Fruit fly (Drosophila melanogaster) Kc167 (cell line): Measurements from ENCODE around the gene CG34456.

Experiments used
- Myc ChIP-seq: fragments of >200 bp; optimal IDR thresholded peaks from 2 replicates; lab custom pipeline; 2017; ENCODE audit warnings: missing external identifiers
- Sin3A ChIP-seq: fragments of >200 bp; optimal IDR thresholded peaks from 2 replicates; lab custom pipeline; 2018; ENCODE audit warnings: missing external identifiers
- h ChIP-seq: fragments of >200 bp; optimal IDR thresholded peaks from 3 replicates; lab custom pipeline; 2018; ENCODE audit warnings: missing external identifiers
- insv ChIP-seq: fragments of >200 bp; optimal IDR thresholded peaks from 3 replicates; lab custom pipeline; 2018; ENCODE audit warnings: missing external identifiers
- psq ChIP-seq: fragments of >200 bp; optimal IDR thresholded peaks from 2 replicates; lab custom pipeline; 2017; ENCODE audit warnings: missing external identifiers
- ttk ChIP-seq: sonication (Bioruptor generic); optimal IDR thresholded peaks from 2 replicates; lab custom pipeline; 2017; ENCODE audit warnings: missing external identifiers

CG34456 gene

DNA sequence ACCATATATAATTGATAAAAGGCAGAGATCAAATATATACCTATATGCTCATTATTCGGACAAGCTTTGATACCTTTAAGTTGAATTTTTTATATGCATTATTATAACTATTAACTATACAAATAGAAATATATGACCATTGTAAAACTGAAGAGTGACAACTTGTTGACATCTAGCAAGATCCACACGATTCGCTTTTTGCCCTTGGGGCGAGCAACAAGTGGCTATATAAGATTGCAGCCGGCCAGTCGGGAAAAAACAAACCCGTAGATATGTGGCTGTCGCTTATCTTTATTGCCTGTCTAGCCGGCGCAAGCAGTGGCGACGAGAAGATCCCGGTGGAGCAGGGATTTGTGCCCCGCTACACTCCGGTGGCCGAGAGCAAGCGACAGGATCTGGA is at the start of gene CG34456:
Gene CG34456, plus strand, starts transcription at position 215 of the 400 bp plus-strand sequence.
- TF ChIP-seq h: no peak
- TF ChIP-seq psq: no peak
- no peak for TF ChIP-seq Myc (lab: Kevin White, UChicago)
- no peak for TF ChIP-seq Sin3A
- no peak for TF ChIP-seq insv (lab: Kevin White, UChicago)
- no peak for TF ChIP-seq ttk

DNA sequence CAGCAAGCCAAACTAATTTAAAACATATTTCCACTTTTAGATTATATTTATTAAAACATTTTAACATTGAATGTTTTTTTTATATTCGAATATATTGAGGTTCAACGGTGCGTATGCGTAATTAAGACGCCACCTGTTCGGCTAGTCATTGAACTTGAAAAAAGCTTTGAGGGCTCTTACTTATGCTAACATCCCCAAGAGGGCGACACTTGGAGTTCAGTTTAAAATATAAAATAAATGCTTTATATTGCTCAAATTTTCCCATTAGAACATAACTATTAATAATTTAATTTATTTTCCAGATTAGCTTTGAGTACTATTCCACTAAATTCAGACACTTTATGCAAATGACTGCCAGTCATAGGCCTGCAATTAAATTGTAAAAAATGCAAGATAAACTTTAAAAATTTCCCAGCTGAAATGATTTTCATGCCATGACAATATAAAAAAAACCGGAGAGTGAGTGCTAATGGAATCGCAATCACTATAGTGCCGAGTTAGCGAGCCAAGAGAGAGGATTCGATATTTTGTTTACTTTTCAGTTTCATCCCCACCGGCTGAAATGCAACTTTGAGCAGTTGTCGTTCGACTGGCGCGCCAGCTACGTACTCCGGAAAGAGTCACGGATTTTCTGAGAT is 28.0 kb upstream of the CG34456 start, which contains the start of gene PGRP-LA:
Gene PGRP-LA, plus strand, starts transcription at position 588 of the 638 bp plus-strand sequence.
- TF ChIP-seq h (no peak), psq (no peak), ttk (no peak), Sin3A (no peak), insv (lab: Kevin White, UChicago) (no peak), Myc (lab: Kevin White, UChicago) (no peak)

DNA sequence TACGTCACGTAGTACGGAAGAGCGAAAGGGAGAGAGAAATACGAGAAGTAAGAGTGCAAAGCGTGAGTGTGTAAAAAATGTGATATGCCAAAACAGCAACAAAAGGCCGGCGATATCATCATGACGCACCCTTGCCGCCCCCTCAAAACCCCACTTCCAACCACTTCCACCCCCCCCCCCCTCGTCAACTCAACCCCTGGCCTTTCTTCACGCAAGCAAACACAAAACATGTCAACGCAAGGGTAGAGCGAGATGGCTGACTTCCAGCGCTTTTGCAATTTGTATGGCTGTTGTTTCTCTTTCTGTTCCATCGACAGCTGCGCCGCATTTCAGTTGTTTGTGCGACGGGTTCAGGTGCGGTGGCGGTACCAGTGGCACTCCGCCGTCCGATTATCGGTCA is 26.2 kb upstream of the CG34456 start:
- TF ChIP-seq psq (no peak), Myc (lab: Kevin White, UChicago) (no peak), ttk (no peak), insv (lab: Kevin White, UChicago) (no peak)

dm6 chr3L:9337942-9338468 is 23.9 kb upstream of the CG34456 start:
- TF ChIP-seq psq: no peak
- no peak for TF ChIP-seq h
- no peak for TF ChIP-seq Sin3A
- no peak for TF ChIP-seq Myc (lab: Kevin White, UChicago)
- no peak for TF ChIP-seq ttk
- TF ChIP-seq insv (lab: Kevin White, UChicago): no peak

DNA sequence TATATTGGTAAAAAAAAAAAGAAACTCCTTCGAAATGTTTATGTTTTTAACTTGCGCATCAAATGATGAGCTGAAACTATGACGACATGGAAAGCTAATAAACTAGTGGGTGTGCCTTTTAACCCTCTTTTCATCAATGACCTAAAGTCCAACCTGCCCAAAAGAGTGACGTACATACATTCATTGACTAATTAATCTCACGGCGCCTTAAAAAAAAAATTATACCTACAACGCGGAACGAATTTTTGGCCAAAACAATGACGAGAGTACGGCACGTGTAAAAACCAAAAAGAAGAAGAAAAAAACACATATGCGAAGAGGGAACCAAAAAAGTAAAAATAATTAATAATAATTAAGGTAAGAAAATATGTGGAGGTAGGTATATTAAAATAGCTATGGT is 23.4 kb upstream of the CG34456 start, which contains the start of gene PGRP-LC:
Gene PGRP-LC, plus strand, starts transcription at position 301 of the 400 bp plus-strand sequence.
- no peak for TF ChIP-seq Sin3A
- no peak for TF ChIP-seq psq
- no peak for TF ChIP-seq insv (lab: Kevin White, UChicago)
- no peak for TF ChIP-seq h
- no peak for TF ChIP-seq ttk
- TF ChIP-seq Myc (lab: Kevin White, UChicago): no peak

- no peak for TF ChIP-seq Sin3A
- no peak for TF ChIP-seq psq
- TF ChIP-seq ttk: no peak
- no peak for TF ChIP-seq h
- no peak for TF ChIP-seq insv (lab: Kevin White, UChicago)
- TF ChIP-seq Myc (lab: Kevin White, UChicago): no peak
These were observed 22.9 kb upstream of the CG34456 start for dm6 chr3L:9339021-9339420.

- TF ChIP-seq Sin3A (no peak), Myc (lab: Kevin White, UChicago) (no peak), psq (no peak), insv (lab: Kevin White, UChicago) (no peak), h (no peak), ttk (no peak)
These were observed 21.7 kb upstream of the CG34456 start for dm6 chr3L:9340232-9340631.

- TF ChIP-seq ttk: no peak
- no peak for TF ChIP-seq Myc (lab: Kevin White, UChicago)
- no peak for TF ChIP-seq insv (lab: Kevin White, UChicago)
- TF ChIP-seq psq: no peak
- TF ChIP-seq Sin3A: no peak
- TF ChIP-seq h: no peak
These were observed 21.1 kb upstream of the CG34456 start for dm6 chr3L:9340839-9341238.

DNA sequence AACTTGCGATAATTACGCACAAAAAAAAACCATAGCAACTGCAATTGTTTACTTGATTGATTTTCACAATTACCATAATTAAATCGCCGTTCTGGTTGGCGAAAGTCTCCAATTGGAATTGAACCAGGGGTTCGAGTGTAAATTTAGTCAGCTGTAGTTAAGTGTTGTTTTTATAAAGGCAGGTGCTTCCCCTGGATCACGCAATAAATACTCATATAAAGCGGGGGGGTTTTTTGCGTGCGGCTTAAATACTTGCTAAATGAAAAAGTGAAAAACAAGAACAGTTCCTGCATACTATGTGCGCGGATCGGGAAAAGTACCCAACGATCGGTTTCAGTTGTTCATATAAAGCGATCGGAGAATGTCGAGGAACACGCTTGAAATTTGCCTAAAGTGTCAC is 17.9 kb upstream of the CG34456 start:
- no peak for TF ChIP-seq Myc (lab: Kevin White, UChicago)
- no peak for TF ChIP-seq ttk
- TF ChIP-seq Sin3A: no peak
- TF ChIP-seq insv (lab: Kevin White, UChicago): no peak
- TF ChIP-seq psq: no peak
- no peak for TF ChIP-seq h

DNA sequence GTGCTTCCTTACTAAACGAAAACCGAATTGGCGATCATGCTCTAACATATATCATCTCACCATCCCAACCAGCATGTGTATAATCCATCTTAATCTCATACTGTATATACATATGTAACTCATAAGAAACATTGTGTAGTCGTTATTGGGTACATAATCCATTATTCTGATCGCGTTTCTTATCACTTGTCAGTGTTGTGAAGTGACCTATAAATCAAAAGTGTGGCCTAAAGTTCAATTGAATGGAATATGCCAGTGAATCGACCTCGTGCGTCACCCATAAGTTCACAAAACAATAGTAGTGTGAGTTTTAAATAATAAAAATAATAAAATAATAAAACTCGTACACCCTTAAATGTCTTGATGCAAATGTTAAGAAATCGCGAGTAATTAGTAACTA is 16.8 kb upstream of the CG34456 start:
- TF ChIP-seq Sin3A: no peak
- TF ChIP-seq psq: no peak
- no peak for TF ChIP-seq ttk
- TF ChIP-seq h: no peak
- TF ChIP-seq Myc (lab: Kevin White, UChicago): no peak
- no peak for TF ChIP-seq insv (lab: Kevin White, UChicago)

dm6 chr3L:9349314-9349733 is 12.6 kb upstream of the CG34456 start, which contains the start of gene PGRP-LF:
Gene PGRP-LF, plus strand, starts transcription at chr3L:9349609.
- TF ChIP-seq h: no peak
- no peak for TF ChIP-seq ttk
- TF ChIP-seq insv (lab: Kevin White, UChicago): no peak
- TF ChIP-seq psq: no peak
- no peak for TF ChIP-seq Myc (lab: Kevin White, UChicago)
- no peak for TF ChIP-seq Sin3A

dm6 chr3L:9353733-9354132 is 8.2 kb upstream of the CG34456 start, which contains the start of gene CG32040:
Gene CG32040, plus strand, starts transcription at chr3L:9354033.
- no peak for TF ChIP-seq insv (lab: Kevin White, UChicago)
- no peak for TF ChIP-seq Myc (lab: Kevin White, UChicago)
- no peak for TF ChIP-seq h
- TF ChIP-seq psq: no peak
- TF ChIP-seq ttk: no peak

DNA sequence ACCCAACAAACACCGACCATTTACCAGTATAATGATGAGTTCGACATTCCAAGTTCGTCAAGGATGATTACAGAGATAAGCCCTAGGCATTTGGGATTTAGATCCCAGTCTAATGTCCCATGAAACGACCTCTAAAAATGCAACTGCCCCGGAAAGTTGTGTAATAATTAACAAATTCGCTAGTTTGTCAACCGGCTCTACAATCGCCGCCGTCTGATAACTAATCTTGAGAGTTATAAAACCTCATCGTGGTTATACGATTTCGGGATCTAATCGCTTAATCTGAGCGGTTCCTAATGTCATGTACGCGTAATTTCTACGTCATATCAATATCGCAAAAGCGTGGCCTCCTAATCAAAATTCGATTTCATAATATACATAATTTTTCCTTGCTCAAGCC is 6.4 kb upstream of the CG34456 start:
- TF ChIP-seq h (no peak), ttk (no peak), psq (no peak), Myc (lab: Kevin White, UChicago) (no peak), Sin3A (no peak), insv (lab: Kevin White, UChicago) (no peak)
